Fruit fly (Drosophila melanogaster) whole organism, embryonic: ENCODE results near the gene CG43203.

Experiments used
- Bdp1 ChIP-seq: fragments of 200-800 bp; sonication (Bioruptor generic); optimal IDR thresholded peaks from 3 replicates; lab custom pipeline; 2016; ENCODE audit warnings: missing biosample characterization, missing genetic modification characterization
- CG10979 ChIP-seq: fragments of 200-800 bp; sonication (Bioruptor generic); optimal IDR thresholded peaks from 2 replicates; lab custom pipeline; 2018; ENCODE audit warnings: missing biosample characterization, mild to moderate bottlenecking, missing genetic modification characterization, moderate library complexity
- CG11085 ChIP-seq: fragments of 200-800 bp; sonication (Bioruptor generic); IDR thresholded peaks from 2 replicates; pipeline ENCODE4 v1.3.6; 2022; ENCODE audit warnings: missing biosample characterization, missing genetic modification characterization
- CG11504 ChIP-seq: fragments of 200-800 bp; sonication (Bioruptor generic); optimal IDR thresholded peaks from 3 replicates; lab custom pipeline; 2019; ENCODE audit warnings: missing biosample characterization, mild to moderate bottlenecking, missing genetic modification characterization, moderate library complexity
- CG11696 ChIP-seq: fragments of 200-800 bp; sonication (Bioruptor generic); IDR thresholded peaks from 2 replicates; pipeline ENCODE4 v1.3.6; 2022; ENCODE audit warnings: missing biosample characterization, missing genetic modification characterization
- CG1233 ChIP-seq: fragments of 200-800 bp; sonication (Bioruptor generic); optimal IDR thresholded peaks from 4 replicates; lab custom pipeline; 2018; ENCODE audit warnings: missing biosample characterization, mild to moderate bottlenecking, missing genetic modification characterization
- CG14050 ChIP-seq: fragments of 200-800 bp; sonication (Bioruptor generic); IDR thresholded peaks from 3 replicates; pipeline ENCODE4 v1.3.6; 2022; ENCODE audit warnings: missing biosample characterization, missing genetic modification characterization
- CG17359 ChIP-seq: fragments of 200-800 bp; sonication (Bioruptor generic); optimal IDR thresholded peaks from 3 replicates; lab custom pipeline; 2018; ENCODE audit warnings: missing biosample characterization, mild to moderate bottlenecking, missing genetic modification characterization, moderate library complexity
- CG17361 ChIP-seq: fragments of 200-800 bp; sonication (Bioruptor generic); IDR thresholded peaks from 3 replicates; pipeline ENCODE4 v1.3.6; 2022; ENCODE audit warnings: missing biosample characterization, missing genetic modification characterization
- CG18011 ChIP-seq: fragments of 200-800 bp; sonication (Bioruptor generic); optimal IDR thresholded peaks from 2 replicates; lab custom pipeline; 2017; ENCODE audit warnings: missing biosample characterization, missing genetic modification characterization, mild to moderate bottlenecking, moderate library complexity, missing genotype
- CG1832 ChIP-seq: fragments of 200-800 bp; sonication (Bioruptor generic); optimal IDR thresholded peaks from 2 replicates; lab custom pipeline; 2017; ENCODE audit warnings: missing biosample characterization, mild to moderate bottlenecking, missing genetic modification characterization, inconsistent platforms
- CG18599 ChIP-seq: fragments of 200-800 bp; sonication (Bioruptor generic); optimal IDR thresholded peaks from 3 replicates; lab custom pipeline; 2017; ENCODE audit warnings: missing biosample characterization, missing genetic modification characterization, mild to moderate bottlenecking, moderate library complexity, missing genetic modification reagents
- CG18764 ChIP-seq: fragments of 200-800 bp; sonication (Bioruptor generic); optimal IDR thresholded peaks from 3 replicates; lab custom pipeline; 2016; ENCODE audit warnings: missing biosample characterization, missing genetic modification characterization
- CG2202 ChIP-seq: fragments of 200-800 bp; sonication (Bioruptor generic); optimal IDR thresholded peaks from 2 replicates; lab custom pipeline; 2018; ENCODE audit warnings: missing biosample characterization, mild to moderate bottlenecking, missing genetic modification characterization
- CG33213 ChIP-seq: fragments of 200-800 bp; sonication (Bioruptor generic); optimal IDR thresholded peaks from 3 replicates; lab custom pipeline; 2016; ENCODE audit warnings: missing biosample characterization, missing genetic modification characterization
- CG34224 ChIP-seq: fragments of 200-800 bp; sonication (Bioruptor generic); IDR thresholded peaks from 3 replicates; pipeline ENCODE4 v1.3.6; 2022; ENCODE audit warnings: missing biosample characterization, missing genetic modification characterization; ENCODE audit not compliant: partially characterized antibody
- CG3838 ChIP-seq: fragments of 200-800 bp; sonication (Bioruptor generic); optimal IDR thresholded peaks from 3 replicates; lab custom pipeline; 2016; ENCODE audit warnings: missing biosample characterization, missing genetic modification characterization
- CG4404 ChIP-seq: fragments of 200-800 bp; sonication (Bioruptor generic); IDR thresholded peaks from 2 replicates; pipeline ENCODE4 v1.3.6; 2022; ENCODE audit warnings: missing biosample characterization, missing genetic modification characterization
- CG5245 ChIP-seq: fragments of 200-800 bp; sonication (Bioruptor generic); optimal IDR thresholded peaks from 3 replicates; lab custom pipeline; 2016; ENCODE audit warnings: missing biosample characterization, missing genetic modification characterization
- CG7372 ChIP-seq: fragments of 200-800 bp; sonication (Bioruptor generic); IDR thresholded peaks from 2 replicates; pipeline ENCODE4 v1.3.6; 2022; ENCODE audit warnings: missing biosample characterization, missing genetic modification characterization
- Dek ChIP-seq: fragments of 200-800 bp; sonication (Bioruptor generic); optimal IDR thresholded peaks from 3 replicates; lab custom pipeline; 2019; ENCODE audit warnings: missing biosample characterization, mild to moderate bottlenecking, missing genetic modification characterization, moderate library complexity
- HHEX ChIP-seq: fragments of 200-800 bp; sonication (Bioruptor generic); optimal IDR thresholded peaks from 3 replicates; lab custom pipeline; 2017; ENCODE audit warnings: missing biosample characterization, mild to moderate bottlenecking, missing genetic modification characterization, missing genetic modification reagents
- Hmx ChIP-seq: fragments of 200-800 bp; sonication (Bioruptor generic); optimal IDR thresholded peaks from 2 replicates; lab custom pipeline; 2016; ENCODE audit warnings: missing biosample characterization, missing genetic modification characterization
- Lhr ChIP-seq: fragments of 200-800 bp; sonication (Bioruptor generic); optimal IDR thresholded peaks from 3 replicates; lab custom pipeline; 2017; ENCODE audit warnings: mild to moderate bottlenecking, missing biosample characterization, missing genetic modification reagents, missing genetic modification characterization
- Mes4 ChIP-seq: fragments of 200-800 bp; sonication (Bioruptor generic); optimal IDR thresholded peaks from 2 replicates; lab custom pipeline; 2016; ENCODE audit warnings: missing biosample characterization, missing genetic modification characterization
- NC2α ChIP-seq: fragments of 200-800 bp; sonication (Bioruptor generic); optimal IDR thresholded peaks from 2 replicates; lab custom pipeline; 2016; ENCODE audit warnings: missing biosample characterization, missing genetic modification characterization
- Oli ChIP-seq: fragments of 200-800 bp; sonication (Bioruptor generic); optimal IDR thresholded peaks from 2 replicates; lab custom pipeline; 2018; ENCODE audit warnings: missing biosample characterization, mild to moderate bottlenecking, missing genetic modification characterization, moderate library complexity
- Pdp1 ChIP-seq, 2 experiments: fragments of 200-800 bp; sonication (Bioruptor generic); optimal IDR thresholded peaks; 3 replicates each; lab custom pipeline; 2016; ENCODE audit warnings: missing biosample characterization in 2 of 2, missing genetic modification characterization in 2 of 2, mild to moderate bottlenecking in 1 of 2, moderate library complexity in 1 of 2
- Side ChIP-seq: fragments of 200-800 bp; sonication (Bioruptor generic); optimal IDR thresholded peaks from 2 replicates; lab custom pipeline; 2016; ENCODE audit warnings: missing biosample characterization, missing genetic modification characterization
- Spps ChIP-seq: fragments of 200-800 bp; sonication (Bioruptor generic); optimal IDR thresholded peaks from 2 replicates; lab custom pipeline; 2018; ENCODE audit warnings: missing biosample characterization, mild to moderate bottlenecking, missing genetic modification characterization
- Trl ChIP-seq, 3 experiments: fragments of >200 bp in 2 of 3; fragments of 200-800 bp in 1 of 3; sonication (Bioruptor generic) in 1 of 3; optimal IDR thresholded peaks; 2 replicates in 1 of 3; 3 replicates in 2 of 3; lab custom pipeline; 2016 to 2017; ENCODE audit warnings: missing biosample characterization in 1 of 3, missing genetic modification characterization in 1 of 3
- al ChIP-seq: fragments of 200-800 bp; sonication (Bioruptor generic); IDR thresholded peaks from 2 replicates; pipeline ENCODE4 v1.3.6; 2022; ENCODE audit warnings: missing biosample characterization, missing genetic modification characterization
- ap ChIP-seq: fragments of 200-800 bp; sonication (Bioruptor generic); IDR thresholded peaks from 2 replicates; pipeline ENCODE4 v1.3.6; 2022; ENCODE audit warnings: missing biosample characterization, missing genetic modification characterization
- bowl ChIP-seq: fragments of 200-800 bp; sonication (Bioruptor generic); IDR thresholded peaks from 2 replicates; pipeline ENCODE4 v1.3.6; 2022; ENCODE audit warnings: missing biosample characterization, missing genetic modification characterization
- cato ChIP-seq: fragments of 200-800 bp; sonication (Bioruptor generic); optimal IDR thresholded peaks from 2 replicates; lab custom pipeline; 2016; ENCODE audit warnings: missing biosample characterization, missing genetic modification characterization, borderline replicate concordance
- caup ChIP-seq: fragments of 200-800 bp; sonication (Bioruptor generic); optimal IDR thresholded peaks from 3 replicates; lab custom pipeline; 2017; ENCODE audit warnings: missing biosample characterization, mild to moderate bottlenecking, missing genetic modification characterization, moderate library complexity; ENCODE audit not compliant: severe bottlenecking
- dpn ChIP-seq, 2 experiments: fragments of 200-800 bp; sonication (Bioruptor generic); optimal IDR thresholded peaks; 3 replicates each; lab custom pipeline; 2016; ENCODE audit warnings: missing biosample characterization in 2 of 2, missing genetic modification characterization in 2 of 2
- dysf ChIP-seq: fragments of 200-800 bp; sonication (Bioruptor generic); IDR thresholded peaks from 3 replicates; pipeline ENCODE4 v1.3.6; 2022; ENCODE audit warnings: missing biosample characterization, missing genetic modification characterization
- eve ChIP-seq, 2 experiments: fragments of >200 bp; optimal IDR thresholded peaks; 2 replicates each; lab custom pipeline; 2017; ENCODE audit warnings: missing biosample characterization in 2 of 2, missing genetic modification characterization in 2 of 2
- hb ChIP-seq: fragments of 200-800 bp; sonication (Bioruptor generic); IDR thresholded peaks from 3 replicates; pipeline ENCODE4 v1.3.6; 2022; ENCODE audit warnings: missing biosample characterization, missing genetic modification characterization; ENCODE audit not compliant: partially characterized antibody
- hkb ChIP-seq, 2 experiments: fragments of 200-800 bp in 1 of 2; fragments of >200 bp in 1 of 2; sonication (Bioruptor generic) in 1 of 2; IDR thresholded peaks in 1 of 2; optimal IDR thresholded peaks in 1 of 2; 2 replicates each; pipeline versions ENCODE4 v1.3.6 to Lab custom; 2017 to 2022; ENCODE audit warnings: missing biosample characterization in 1 of 2, missing genetic modification characterization in 1 of 2
- inv ChIP-seq: fragments of 200-800 bp; sonication (Bioruptor generic); IDR thresholded peaks from 2 replicates; pipeline ENCODE4 v1.3.6; 2022; ENCODE audit warnings: missing biosample characterization, missing genetic modification characterization; ENCODE audit not compliant: partially characterized antibody
- kni ChIP-seq: fragments of 200-800 bp; sonication (Bioruptor generic); optimal IDR thresholded peaks from 3 replicates; lab custom pipeline; 2017; ENCODE audit warnings: mild to moderate bottlenecking, missing biosample characterization, missing genetic modification reagents, missing genetic modification characterization
- lab ChIP-seq: fragments of 200-800 bp; sonication (Bioruptor generic); optimal IDR thresholded peaks from 3 replicates; lab custom pipeline; 2017; ENCODE audit warnings: missing biosample characterization, missing genetic modification characterization, mild to moderate bottlenecking, moderate library complexity, missing genetic modification reagents
- oc ChIP-seq: fragments of 200-800 bp; sonication (Bioruptor generic); optimal IDR thresholded peaks from 2 replicates; lab custom pipeline; 2018; ENCODE audit warnings: missing biosample characterization, mild to moderate bottlenecking, missing genetic modification characterization, moderate library complexity
- pzg ChIP-seq: fragments of 200-800 bp; sonication (Bioruptor generic); optimal IDR thresholded peaks from 3 replicates; lab custom pipeline; 2018; ENCODE audit warnings: missing biosample characterization, mild to moderate bottlenecking, missing genetic modification characterization, moderate library complexity
- sc ChIP-seq, 3 experiments: fragments of >200 bp in 2 of 3; fragments of 200-800 bp in 1 of 3; sonication (Bioruptor generic) in 1 of 3; optimal IDR thresholded peaks; 2 replicates in 2 of 3; 3 replicates in 1 of 3; lab custom pipeline; 2017; ENCODE audit warnings: mild to moderate bottlenecking in 1 of 3, missing biosample characterization in 1 of 3, missing genetic modification characterization in 1 of 3, missing genetic modification reagents in 1 of 3
- shn ChIP-seq: fragments of 200-800 bp; sonication (Bioruptor generic); optimal IDR thresholded peaks from 3 replicates; lab custom pipeline; 2016; ENCODE audit warnings: missing biosample characterization, missing genetic modification characterization

The CG43203 gene

DNA sequence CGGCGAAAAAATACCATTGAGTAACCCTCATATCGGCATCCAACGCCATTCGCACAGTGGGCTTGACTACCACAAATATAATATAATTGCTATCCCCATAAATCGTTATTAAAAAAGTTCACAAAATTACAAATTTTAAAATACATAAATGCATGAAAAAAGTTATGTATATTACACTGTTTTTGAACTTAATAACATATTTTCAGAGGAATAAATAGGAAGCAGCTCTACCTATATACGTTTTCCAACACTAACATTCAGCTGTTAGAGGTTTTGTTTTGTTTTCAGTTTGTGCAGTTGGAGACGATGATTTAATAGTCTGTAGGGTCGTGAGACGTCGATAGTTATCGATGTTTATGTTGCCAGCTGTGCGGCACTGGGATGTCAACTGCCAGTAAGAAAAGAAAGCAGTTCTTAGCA lies 49.3 kb downstream of the CG43203 start, which contains the start of the genes Ino80 and Aptx (continued):
- TF ChIP-seq Dek (peak; percentile 90), cato (GFP tag; lab: Kevin White, UChicago) (peak; percentile 93), Hmx (GFP tag; lab: Kevin White, UChicago) (peak; percentile 85), bowl (GFP tag; lab: Robert Waterston, UW) (peak; percentile 64; the same call in 1 of the 2 replicates), CG18011 (GFP tag; lab: Kevin White, UChicago) (peak; percentile 72), Bdp1 (peak; percentile 89), hb (GFP tag; lab: Robert Waterston, UW) (peak; percentile 90), inv (GFP tag; lab: Robert Waterston, UW) (peak; percentile 95), CG33213 (GFP tag; lab: Kevin White, UChicago) (peak; percentile 93), Oli (tag; lab: Kevin White, UChicago) (peak; percentile 92), Side (GFP tag; lab: Kevin White, UChicago) (peak; percentile 88), CG18599 (GFP tag; lab: Kevin White, UChicago) (peak; percentile 93), Spps (tag; lab: Kevin White, UChicago) (peak; percentile 84), CG11696 (GFP tag; lab: Robert Waterston, UW) (peak; percentile 59), dpn (GFP tag; optimal IDR thresholded peaks at IDR 0.05; lab: Kevin White, UChicago) (peak; percentile 91 to 97), CG4404 (GFP tag; lab: Robert Waterston, UW) (peak; percentile 93), CG3838 (peak; percentile 87), ap (peak; percentile 91), CG17359 (tag; lab: Kevin White, UChicago) (peak; percentile 93), oc (no peak), CG18764 (GFP tag; lab: Kevin White, UChicago) (peak; percentile 92), CG2202 (peak; percentile 86), shn (peak; percentile 94), CG1832 (GFP tag; lab: Kevin White, UChicago) (no peak), Pdp1 (GFP tag; optimal IDR thresholded peaks at IDR 0.05; lab: Kevin White, UChicago) (peak; percentile 91 to 92), CG7372 (GFP tag; lab: Robert Waterston, UW) (peak; percentile 96), Trl (optimal IDR thresholded peaks at IDR 0.05; lab: Kevin White, UChicago) (no peak), Trl (GFP tag; optimal IDR thresholded peaks at IDR 0.05; lab: Kevin White, UChicago) (peak; percentile 95), CG5245 (GFP tag; lab: Kevin White, UChicago) (peak; percentile 91), CG14050 (GFP tag; lab: Robert Waterston, UW) (peak; percentile 91), eve (GFP tag; optimal IDR thresholded peaks at IDR 0.05; lab: Kevin White, UChicago) (peak in 1 of 2 experiments; percentile 51), NC2α (GFP tag; lab: Kevin White, UChicago) (peak; percentile 83), hkb (optimal IDR thresholded peaks at IDR 0.05; lab: Kevin White, UChicago) (peak; percentile 75), hkb (GFP tag; IDR thresholded peaks at IDR 0.05; lab: Robert Waterston, UW) (peak; percentile 94), caup (GFP tag; lab: Kevin White, UChicago) (peak; percentile 89), pzg (GFP tag; lab: Kevin White, UChicago) (peak; percentile 77), al (GFP tag; lab: Robert Waterston, UW) (peak; percentile 93), kni (no peak), sc (optimal IDR thresholded peaks at IDR 0.05; lab: Kevin White, UChicago) (no peak), sc (GFP tag; optimal IDR thresholded peaks at IDR 0.05; lab: Kevin White, UChicago) (peak; percentile 82), HHEX (GFP tag; lab: Kevin White, UChicago) (peak; percentile 81), CG17361 (GFP tag; lab: Robert Waterston, UW) (no peak; the same call in 1 of the 3 replicates), Mes4 (GFP tag; lab: Kevin White, UChicago) (peak; percentile 88), CG34224 (peak; percentile 86), CG10979 (tag; lab: Kevin White, UChicago) (peak; percentile 92), dysf (GFP tag; lab: Robert Waterston, UW) (peak; percentile 95), CG11504 (peak; percentile 94), CG1233 (GFP tag; lab: Kevin White, UChicago) (peak; percentile 81), CG11085 (GFP tag; lab: Robert Waterston, UW) (peak; percentile 90), lab (GFP tag; lab: Kevin White, UChicago) (peak; percentile 95), Lhr (peak; percentile 83)
